Fruit fly (Drosophila melanogaster) whole organism, pupa: ENCODE measurements around the gene Vha13.

Experiments
- CG10348 ChIP-seq: fragments of 200-800 bp; sonication (Bioruptor generic); IDR thresholded peaks from 2 replicates; pipeline ENCODE4 v1.3.6; 2022; ENCODE audit warnings: missing biosample characterization, missing genetic modification characterization
- CG12605 ChIP-seq: fragments of 200-800 bp; sonication (Bioruptor generic); IDR thresholded peaks from 2 replicates; pipeline ENCODE4 v1.3.6; 2022; ENCODE audit warnings: missing biosample characterization, missing genetic modification characterization
- CG13204 ChIP-seq: fragments of 200-800 bp; sonication (Bioruptor generic); optimal IDR thresholded peaks from 2 replicates; lab custom pipeline; 2018; ENCODE audit warnings: missing biosample characterization, mild to moderate bottlenecking, missing genetic modification characterization, moderate library complexity
- CG14655 ChIP-seq: fragments of 200-800 bp; sonication (Bioruptor generic); optimal IDR thresholded peaks from 3 replicates; lab custom pipeline; 2017; ENCODE audit warnings: mild to moderate bottlenecking, missing biosample characterization, missing genetic modification reagents, missing genetic modification characterization
- CG17806 ChIP-seq: fragments of 200-800 bp; sonication (Bioruptor generic); optimal IDR thresholded peaks from 2 replicates; lab custom pipeline; 2018; ENCODE audit warnings: missing biosample characterization, mild to moderate bottlenecking, missing genetic modification characterization, moderate library complexity
- CG32121 ChIP-seq: fragments of 200-800 bp; sonication (Bioruptor generic); IDR thresholded peaks from 2 replicates; pipeline ENCODE4 v1.3.6; 2022; ENCODE audit warnings: missing biosample characterization, missing genetic modification characterization
- CG34367 ChIP-seq: fragments of 200-800 bp; sonication (Bioruptor generic); optimal IDR thresholded peaks from 2 replicates; lab custom pipeline; 2018; ENCODE audit warnings: missing biosample characterization, mild to moderate bottlenecking, missing genetic modification characterization
- CG4496 ChIP-seq: fragments of 200-800 bp; sonication (Bioruptor generic); IDR thresholded peaks from 3 replicates; pipeline ENCODE4 v1.3.6; 2022; ENCODE audit warnings: missing biosample characterization, missing genetic modification characterization
- CG8159 ChIP-seq: fragments of 200-800 bp; sonication (Bioruptor generic); optimal IDR thresholded peaks from 3 replicates; lab custom pipeline; 2018; ENCODE audit warnings: missing biosample characterization, mild to moderate bottlenecking, missing genetic modification characterization, moderate library complexity
- CG8301 ChIP-seq: fragments of 200-800 bp; sonication (Bioruptor generic); optimal IDR thresholded peaks from 2 replicates; lab custom pipeline; 2018; ENCODE audit warnings: missing biosample characterization, mild to moderate bottlenecking, missing genetic modification characterization
- CG9948 ChIP-seq: fragments of 200-800 bp; sonication (Bioruptor generic); optimal IDR thresholded peaks from 2 replicates; lab custom pipeline; 2018; ENCODE audit warnings: missing biosample characterization, mild to moderate bottlenecking, missing genetic modification characterization, moderate library complexity
- D1 ChIP-seq: fragments of 200-800 bp; sonication (Bioruptor generic); optimal IDR thresholded peaks from 2 replicates; lab custom pipeline; 2018; ENCODE audit warnings: missing biosample characterization, mild to moderate bottlenecking, missing genetic modification characterization, moderate library complexity
- EcR ChIP-seq: fragments of 200-800 bp; sonication (Bioruptor generic); optimal IDR thresholded peaks from 3 replicates; lab custom pipeline; 2019; ENCODE audit warnings: missing biosample characterization, missing genetic modification characterization, mild to moderate bottlenecking, moderate library complexity, missing genetic modification reagents
- Ets98B ChIP-seq: fragments of 200-800 bp; sonication (Bioruptor generic); IDR thresholded peaks from 2 replicates; pipeline ENCODE4 v1.3.6; 2022; ENCODE audit warnings: missing biosample characterization, missing genetic modification characterization
- Pif1A ChIP-seq: fragments of 200-800 bp; sonication (Bioruptor generic); optimal IDR thresholded peaks from 3 replicates; lab custom pipeline; 2016; ENCODE audit warnings: missing biosample characterization, missing genetic modification characterization
- Pif1B ChIP-seq: fragments of 200-800 bp; sonication (Bioruptor generic); optimal IDR thresholded peaks from 3 replicates; lab custom pipeline; 2016; ENCODE audit warnings: missing biosample characterization, missing genetic modification characterization
- Snoo ChIP-seq: fragments of 200-800 bp; sonication (Bioruptor generic); optimal IDR thresholded peaks from 3 replicates; lab custom pipeline; 2017; ENCODE audit warnings: missing biosample characterization, mild to moderate bottlenecking, missing genetic modification characterization, inconsistent platforms
- fd96Ca ChIP-seq: fragments of 200-800 bp; sonication (Bioruptor generic); IDR thresholded peaks from 3 replicates; pipeline ENCODE4 v1.3.6; 2022; ENCODE audit warnings: missing biosample characterization, missing genetic modification characterization
- gl ChIP-seq: fragments of 200-800 bp; sonication (Bioruptor generic); optimal IDR thresholded peaks from 2 replicates; lab custom pipeline; 2018; ENCODE audit warnings: missing biosample characterization, mild to moderate bottlenecking, missing genetic modification characterization
- rn ChIP-seq: fragments of 200-800 bp; sonication (Bioruptor generic); IDR thresholded peaks from 2 replicates; pipeline ENCODE4 v1.3.6; 2022; ENCODE audit warnings: missing biosample characterization, missing genetic modification characterization

The Vha13 gene

DNA sequence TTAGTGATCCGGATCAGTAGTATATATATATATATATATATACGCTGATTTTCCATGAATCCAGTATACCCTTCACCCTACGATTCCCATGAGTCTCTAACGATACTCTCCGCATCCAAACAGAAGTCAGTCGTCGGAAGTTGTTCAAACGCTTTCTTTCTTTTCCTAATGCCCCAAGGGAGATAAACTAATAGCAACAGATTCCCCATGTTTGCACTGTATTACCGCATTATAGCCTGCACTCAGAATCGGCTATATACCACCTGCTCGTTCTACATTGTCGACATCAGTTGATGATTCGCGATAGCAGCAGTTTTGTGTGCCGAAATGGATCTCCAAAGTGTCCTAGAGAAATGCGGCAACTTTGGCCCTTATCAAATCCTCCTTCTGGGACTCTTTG, 37.2 kb downstream of the Vha13 start, which contains the start of gene CG17751:
Gene CG17751, plus strand, starts transcription at position 301 of the 400 bp plus-strand sequence.
- no peak for TF ChIP-seq fd96Ca (GFP tag; lab: Robert Waterston, UW)

DNA sequence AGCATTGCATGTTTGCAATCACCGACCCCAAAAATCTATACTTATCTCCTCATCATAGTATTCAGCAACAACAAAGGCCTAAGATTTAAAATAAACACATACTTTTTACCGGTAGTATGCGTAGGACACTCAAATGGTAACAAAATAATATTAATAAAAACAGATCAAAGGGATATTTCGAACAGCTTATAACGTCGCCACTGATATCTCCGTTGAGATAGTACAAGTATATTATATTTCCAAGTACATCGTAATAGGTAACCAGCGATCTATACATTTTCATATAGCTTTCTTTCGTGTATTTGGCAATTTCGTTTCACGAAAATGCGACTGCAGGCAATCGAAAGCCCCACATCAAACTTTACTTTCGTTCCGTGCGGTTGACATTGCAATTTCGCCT, 41.2 kb downstream of the Vha13 start, which contains the start of gene CG7342:
Gene CG7342, plus strand, starts transcription at position 380 of the 400 bp plus-strand sequence.
- TF ChIP-seq Pif1B (GFP tag; lab: Kevin White, UChicago) (no peak), CG32121 (GFP tag; lab: Robert Waterston, UW) (no peak), rn (no peak), CG8301 (tag; lab: Kevin White, UChicago) (no peak), EcR (GFP tag; lab: Kevin White, UChicago) (no peak), CG14655 (GFP tag; lab: Kevin White, UChicago) (no peak), Ets98B (GFP tag; lab: Robert Waterston, UW) (no peak), CG17806 (no peak), CG9948 (no peak), CG12605 (GFP tag; lab: Robert Waterston, UW) (no peak), Pif1A (GFP tag; lab: Kevin White, UChicago) (no peak), D1 (tag; lab: Kevin White, UChicago) (no peak), CG13204 (GFP tag; lab: Kevin White, UChicago) (no peak), CG34367 (no peak)
- TF ChIP-seq, all 21 proteins: peak for 0

DNA sequence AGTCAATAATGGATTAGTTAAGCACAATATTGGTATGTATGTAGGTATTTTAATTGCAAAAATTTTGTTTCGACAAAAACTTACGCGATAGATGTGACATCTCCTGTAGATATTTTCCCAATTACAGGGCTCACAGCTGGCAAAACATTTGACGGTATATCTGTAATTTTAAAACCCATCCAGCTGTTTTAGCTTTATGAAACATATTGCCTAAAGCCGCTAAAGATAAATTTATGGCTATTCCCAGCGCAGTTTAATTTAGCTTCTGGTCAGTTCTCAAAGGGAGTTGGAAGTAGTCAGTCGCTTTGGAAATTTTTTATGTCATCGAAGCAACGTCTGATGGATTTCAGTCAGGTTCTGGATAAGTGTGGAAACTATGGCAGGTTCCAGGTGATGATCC, 43.9 kb downstream of the Vha13 start, which contains the start of gene CG7333:
Gene CG7333, plus strand, starts transcription at position 301 of the 400 bp plus-strand sequence.
- no peak for TF ChIP-seq CG12605 (GFP tag; lab: Robert Waterston, UW)
- TF ChIP-seq CG14655 (GFP tag; lab: Kevin White, UChicago), result no peak
- TF ChIP-seq Ets98B (GFP tag; lab: Robert Waterston, UW), result no peak
- no peak for TF ChIP-seq CG4496 (GFP tag; lab: Robert Waterston, UW)
- no peak for TF ChIP-seq Pif1B (GFP tag; lab: Kevin White, UChicago)
- no peak for TF ChIP-seq gl (tag; lab: Kevin White, UChicago)
- no peak for TF ChIP-seq CG13204 (GFP tag; lab: Kevin White, UChicago)
- no peak for TF ChIP-seq CG9948
- TF ChIP-seq D1 (tag; lab: Kevin White, UChicago), result no peak
- no peak for TF ChIP-seq fd96Ca (GFP tag; lab: Robert Waterston, UW)
- TF ChIP-seq EcR (GFP tag; lab: Kevin White, UChicago), result no peak
- TF ChIP-seq Pif1A (GFP tag; lab: Kevin White, UChicago), result no peak
- no peak for TF ChIP-seq CG8301 (tag; lab: Kevin White, UChicago)
- TF ChIP-seq CG17806, result no peak
- TF ChIP-seq CG10348, result no peak
- TF ChIP-seq CG32121 (GFP tag; lab: Robert Waterston, UW), result no peak
- TF ChIP-seq CG8159 (tag; lab: Kevin White, UChicago), result no peak
- TF ChIP-seq Snoo (tag; lab: Kevin White, UChicago), result no peak
- no peak for TF ChIP-seq rn
- no peak for TF ChIP-seq CG34367

DNA sequence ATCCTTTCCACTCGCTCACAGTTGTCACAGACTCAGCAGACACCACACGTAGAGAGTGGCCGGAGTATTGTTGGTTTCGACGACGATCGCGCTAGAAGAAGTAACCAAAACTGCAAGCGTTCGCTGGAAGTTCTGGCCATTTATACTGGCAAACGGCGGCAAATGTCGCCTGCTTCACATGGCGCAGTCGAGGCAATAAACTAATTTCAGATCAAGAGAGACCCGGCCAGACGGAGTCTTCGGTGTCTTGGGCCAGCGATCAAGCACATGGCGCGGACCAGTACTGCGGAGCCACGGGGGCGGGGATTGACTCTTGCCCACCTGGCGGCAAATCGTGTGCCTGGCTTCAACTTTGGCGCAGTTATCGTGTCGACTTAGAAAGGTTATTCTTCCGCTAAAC, 45.3 kb downstream of the Vha13 start, which contains the start of gene Cpr92A:
Gene Cpr92A, minus strand, starts transcription at position 101 of the 400 bp plus-strand sequence.
- TF ChIP-seq CG8159 (tag; lab: Kevin White, UChicago) (no peak), CG13204 (GFP tag; lab: Kevin White, UChicago) (no peak), CG14655 (GFP tag; lab: Kevin White, UChicago) (no peak), D1 (tag; lab: Kevin White, UChicago) (no peak), CG4496 (GFP tag; lab: Robert Waterston, UW) (no peak), Ets98B (GFP tag; lab: Robert Waterston, UW) (no peak), CG8301 (tag; lab: Kevin White, UChicago) (no peak), gl (tag; lab: Kevin White, UChicago) (no peak), Snoo (tag; lab: Kevin White, UChicago) (no peak), CG9948 (no peak), fd96Ca (GFP tag; lab: Robert Waterston, UW) (no peak)
